Worm (Caenorhabditis elegans) whole organism, L1 larva: ENCODE measurements around the gene F44E2.9.
A peak's percentile ranks its signal among the peaks of the same experiment; 100 is the strongest.

ENCODE experiments used
- C16A3.4 ChIP-seq: fragments of 150-350 bp; optimal IDR thresholded peaks from 2 replicates; lab custom pipeline; 2014; ENCODE audit warnings: missing biosample characterization, missing genetic modification characterization
- F16B12.6 ChIP-seq: fragments of 150-350 bp; optimal IDR thresholded peaks from 2 replicates; lab custom pipeline; 2014; ENCODE audit warnings: missing biosample characterization, missing genetic modification characterization
- alr-1 ChIP-seq: fragments of 200-800 bp; sonication (Bioruptor generic); optimal IDR thresholded peaks from 2 replicates; lab custom pipeline; 2018; ENCODE audit warnings: borderline replicate concordance, mild to moderate bottlenecking, missing genetic modification characterization, missing compliant biosample characterization
- ama-1 ChIP-seq: fragments of 150-350 bp; optimal IDR thresholded peaks from 2 replicates; lab custom pipeline; 2014
- ceh-8 ChIP-seq: fragments of 200-800 bp; sonication (Bioruptor generic); optimal IDR thresholded peaks from 2 replicates; lab custom pipeline; 2018; ENCODE audit warnings: mild to moderate bottlenecking, missing genetic modification characterization, moderate library complexity, missing compliant biosample characterization
- ceh-82 ChIP-seq, 3 experiments: fragments of 150-350 bp in 1 of 3; sonication (generic microtip) in 2 of 3; optimal IDR thresholded peaks; 2 replicates each; lab custom pipeline; 2014 to 2017; ENCODE audit warnings: missing biosample characterization in 3 of 3, missing genetic modification characterization in 3 of 3
- ceh-90 ChIP-seq: sonication (generic microtip); optimal IDR thresholded peaks from 2 replicates; lab custom pipeline; 2016; ENCODE audit warnings: missing genetic modification characterization, missing compliant biosample characterization
- dpl-1 ChIP-seq, 3 experiments: fragments of 150-350 bp in 2 of 3; sonication (generic microtip) in 1 of 3; optimal IDR thresholded peaks; 2 replicates each; lab custom pipeline; 2014 to 2017; ENCODE audit warnings: missing biosample characterization in 3 of 3, missing genetic modification characterization in 3 of 3, missing genetic modification reagents in 3 of 3
- dsc-1 ChIP-seq: sonication (generic microtip); optimal IDR thresholded peaks from 2 replicates; lab custom pipeline; 2016; ENCODE audit warnings: mild to moderate bottlenecking, missing genetic modification characterization, missing compliant biosample characterization
- efl-1 ChIP-seq, 4 experiments: fragments of 150-350 bp; optimal IDR thresholded peaks in 3 of 4; peaks in 1 of 4; 1 replicate in 1 of 4; 2 replicates in 3 of 4; lab custom pipeline; 2014; ENCODE audit warnings: missing biosample characterization in 2 of 4, missing genetic modification characterization in 2 of 4, missing genetic modification reagents in 2 of 4
- egl-13 ChIP-seq: sonication (generic microtip); optimal IDR thresholded peaks from 2 replicates; lab custom pipeline; 2016; ENCODE audit warnings: missing genotype, missing genetic modification reagents, missing genetic modification characterization, missing compliant biosample characterization
- egl-27 ChIP-seq, 2 experiments: fragments of 150-350 bp in 1 of 2; sonication (generic microtip); optimal IDR thresholded peaks; 3 replicates each; lab custom pipeline; 2017 to 2018; ENCODE audit warnings: missing biosample characterization in 2 of 2, missing genetic modification characterization in 2 of 2, missing genetic modification reagents in 2 of 2
- elt-2 ChIP-seq: sonication (generic microtip); optimal IDR thresholded peaks from 2 replicates; lab custom pipeline; 2016; ENCODE audit warnings: missing genetic modification characterization, mild to moderate bottlenecking, inconsistent platforms, missing compliant biosample characterization, missing genetic modification reagents
- elt-3 ChIP-seq, 6 experiments: fragments of 150-350 bp in 1 of 6; sonication (generic microtip); optimal IDR thresholded peaks; 2 replicates each; lab custom pipeline; 2017 to 2018; ENCODE audit warnings: missing biosample characterization in 6 of 6, missing genetic modification characterization in 6 of 6, inconsistent platforms in 1 of 6
- ets-5 ChIP-seq: fragments of 200-800 bp; sonication (Bioruptor generic); IDR thresholded peaks from 2 replicates; pipeline ENCODE4 v1.3.6; 2022; ENCODE audit warnings: missing genetic modification characterization, missing compliant biosample characterization
- fkh-10 ChIP-seq: sonication (generic microtip); optimal IDR thresholded peaks from 2 replicates; lab custom pipeline; 2017; ENCODE audit warnings: missing biosample characterization, missing genetic modification reagents, missing genetic modification characterization
- grh-1 ChIP-seq: fragments of 200-800 bp; sonication (Bioruptor generic); IDR thresholded peaks from 2 replicates; pipeline ENCODE4 v1.3.6; 2022; ENCODE audit warnings: missing genetic modification reagents, missing genetic modification characterization, missing compliant biosample characterization
- hpl-2 ChIP-seq: fragments of 150-350 bp; optimal IDR thresholded peaks from 2 replicates; lab custom pipeline; 2014; ENCODE audit warnings: missing biosample characterization, missing genetic modification reagents, missing genetic modification characterization
- isw-1 ChIP-seq: fragments of 200-800 bp; sonication (Bioruptor generic); IDR thresholded peaks from 2 replicates; pipeline ENCODE4 v1.3.6; 2022; ENCODE audit warnings: missing genetic modification characterization, missing compliant biosample characterization
- lin-13 ChIP-seq: fragments of 150-350 bp; optimal IDR thresholded peaks from 2 replicates; lab custom pipeline; 2014; ENCODE audit warnings: missing biosample characterization, missing genetic modification reagents, missing genetic modification characterization
- lin-14 ChIP-seq: fragments of 200-800 bp; sonication (Bioruptor generic); optimal IDR thresholded peaks from 2 replicates; lab custom pipeline; 2018; ENCODE audit warnings: mild to moderate bottlenecking, missing genetic modification characterization, moderate library complexity, missing compliant biosample characterization
- lin-35 ChIP-seq, 2 experiments: fragments of 150-350 bp; optimal IDR thresholded peaks; 2 replicates each; lab custom pipeline; 2014; ENCODE audit warnings: missing biosample characterization in 2 of 2, missing genetic modification characterization in 2 of 2, missing genetic modification reagents in 2 of 2
- mab-9 ChIP-seq: fragments of 200-800 bp; sonication (Bioruptor generic); IDR thresholded peaks from 2 replicates; pipeline ENCODE4 v1.3.6; 2022; ENCODE audit warnings: missing genetic modification reagents, missing genetic modification characterization, missing compliant biosample characterization
- mef-2 ChIP-seq: fragments of 150-350 bp; optimal IDR thresholded peaks from 2 replicates; lab custom pipeline; 2014; ENCODE audit warnings: missing biosample characterization, missing genetic modification characterization
- mep-1 ChIP-seq: fragments of 150-350 bp; optimal IDR thresholded peaks from 2 replicates; lab custom pipeline; 2014; ENCODE audit warnings: missing biosample characterization, missing genetic modification characterization
- nhr-19 ChIP-seq: fragments of 200-800 bp; sonication (Bioruptor generic); conservative IDR thresholded peaks from 2 replicates; pipeline ENCODE4 v1.3.6; 2022; ENCODE audit warnings: missing genetic modification characterization, missing compliant biosample characterization
- nhr-47 ChIP-seq: sonication (generic microtip); optimal IDR thresholded peaks from 2 replicates; lab custom pipeline; 2016; ENCODE audit warnings: mild to moderate bottlenecking, missing genetic modification characterization, moderate library complexity, missing compliant biosample characterization
- nhr-85 ChIP-seq: sonication (generic microtip); peaks from one replicate; lab custom pipeline; 2016; ENCODE audit warnings: missing genetic modification characterization, inconsistent platforms, missing compliant biosample characterization
- nhr-90 ChIP-seq: sonication (generic microtip); optimal IDR thresholded peaks from 2 replicates; lab custom pipeline; 2016; ENCODE audit warnings: mild to moderate bottlenecking, missing genetic modification characterization, missing compliant biosample characterization; ENCODE audit not compliant: poor library complexity
- pag-3 ChIP-seq: sonication (generic microtip); optimal IDR thresholded peaks from 2 replicates; lab custom pipeline; 2017; ENCODE audit warnings: missing genetic modification characterization, mild to moderate bottlenecking, missing compliant biosample characterization, antibody characterized with exemption, borderline replicate concordance; ENCODE audit not compliant: insufficient read depth
- pax-3 ChIP-seq: fragments of 200-800 bp; sonication (Bioruptor generic); optimal IDR thresholded peaks from 2 replicates; lab custom pipeline; 2018; ENCODE audit warnings: mild to moderate bottlenecking, missing genetic modification characterization, moderate library complexity, missing compliant biosample characterization
- rnt-1 ChIP-seq: sonication (generic microtip); optimal IDR thresholded peaks from 2 replicates; lab custom pipeline; 2016; ENCODE audit warnings: mild to moderate bottlenecking, missing genetic modification characterization, moderate library complexity, missing compliant biosample characterization
- snpc-4 ChIP-seq: fragments of 150-350 bp; optimal IDR thresholded peaks from 2 replicates; lab custom pipeline; 2014; ENCODE audit warnings: missing biosample characterization, missing genetic modification characterization
- sox-4 ChIP-seq: sonication (generic microtip); optimal IDR thresholded peaks from 2 replicates; lab custom pipeline; 2016; ENCODE audit warnings: missing genetic modification characterization, missing compliant biosample characterization
- sptf-1 ChIP-seq: fragments of 150-350 bp; optimal IDR thresholded peaks from 2 replicates; lab custom pipeline; 2014; ENCODE audit warnings: missing biosample characterization, missing genetic modification characterization
- sup-37 ChIP-seq: fragments of 200-800 bp; sonication (Bioruptor generic); optimal IDR thresholded peaks from 2 replicates; lab custom pipeline; 2018; ENCODE audit warnings: mild to moderate bottlenecking, missing genetic modification characterization, missing compliant biosample characterization
- tbx-2 ChIP-seq: sonication (generic microtip); optimal IDR thresholded peaks from 2 replicates; lab custom pipeline; 2016; ENCODE audit warnings: missing genetic modification characterization, missing compliant biosample characterization
- tlp-1 ChIP-seq: fragments of 150-350 bp; optimal IDR thresholded peaks from 2 replicates; lab custom pipeline; 2014; ENCODE audit warnings: missing biosample characterization, missing genetic modification characterization
- ztf-4 ChIP-seq: fragments of 150-350 bp; optimal IDR thresholded peaks from 2 replicates; lab custom pipeline; 2014; ENCODE audit warnings: missing biosample characterization, missing genetic modification characterization

Gene F44E2.9

ce11 chrIII:8866983-8867842, 16.9 kb upstream of the F44E2.9 start (continued):
- TF ChIP-seq F16B12.6 (tag; lab: Kevin White, UChicago) (no peak), mep-1 (tag; lab: Kevin White, UChicago) (peak; percentile 33), hpl-2 (no peak), lin-35 (GFP tag; optimal IDR thresholded peaks at IDR 0.05; lab: Kevin White, UChicago) (peak in 1 of 2 experiments; percentile 61), nhr-47 (tag; lab: Kevin White, UChicago) (no peak), lin-14 (GFP tag; lab: Kevin White, UChicago) (peak; percentile 49), pag-3 (tag; lab: Kevin White, UChicago) (no peak), ztf-4 (tag; lab: Kevin White, UChicago) (no peak), egl-27 (tag; optimal IDR thresholded peaks at IDR 0.05; lab: Kevin White, UChicago) (no peak), mab-9 (GFP tag; lab: Robert Waterston, UW) (no peak), C16A3.4 (tag; lab: Kevin White, UChicago) (peak; percentile 4), sup-37 (GFP tag; lab: Kevin White, UChicago) (no peak), tbx-2 (tag; lab: Kevin White, UChicago) (no peak), nhr-85 (peak; percentile 81), isw-1 (GFP tag; lab: Robert Waterston, UW) (no peak), sptf-1 (tag; lab: Kevin White, UChicago) (no peak), dpl-1 (GFP tag; optimal IDR thresholded peaks at IDR 0.05; lab: Kevin White, UChicago) (no peak), egl-13 (tag; lab: Kevin White, UChicago) (no peak), pax-3 (tag; lab: Kevin White, UChicago) (no peak), ets-5 (GFP tag; lab: Robert Waterston, UW) (no peak), sox-4 (tag; lab: Kevin White, UChicago) (no peak), grh-1 (GFP tag; lab: Robert Waterston, UW) (no peak), alr-1 (no peak), snpc-4 (tag; lab: Kevin White, UChicago) (no peak), ceh-90 (tag; lab: Kevin White, UChicago) (no peak), rnt-1 (tag; lab: Kevin White, UChicago) (peak; percentile 44), elt-3 (tag; optimal IDR thresholded peaks at IDR 0.05; lab: Kevin White, UChicago) (peak in 1 of 6 experiments; percentile 75), nhr-19 (GFP tag; lab: Robert Waterston, UW) (no peak), lin-13 (GFP tag; lab: Kevin White, UChicago) (no peak), ama-1 (peak; percentile 80), fkh-10 (no peak), elt-2 (tag; lab: Kevin White, UChicago) (no peak)

- TF ChIP-seq efl-1 (optimal IDR thresholded peaks at IDR 0.05; lab: Kevin White, UChicago), result no peak
- peak in 1 of 2 experiments; percentile 63 for TF ChIP-seq efl-1 (GFP tag; optimal IDR thresholded peaks at IDR 0.05 in 1 of 2; lab: Kevin White, UChicago)
- TF ChIP-seq mef-2 (tag; lab: Kevin White, UChicago), result no peak
- TF ChIP-seq dsc-1 (tag; lab: Kevin White, UChicago), result no peak
- TF ChIP-seq tlp-1 (tag; lab: Kevin White, UChicago), result no peak
- no peak for TF ChIP-seq ceh-82 (tag; optimal IDR thresholded peaks at IDR 0.05; lab: Kevin White, UChicago)
- no peak for TF ChIP-seq nhr-90 (tag; lab: Kevin White, UChicago)
- TF ChIP-seq ceh-8 (GFP tag; lab: Kevin White, UChicago), result no peak
Measured at ce11 chrIII:8866038-8866437, 15.7 kb upstream of the F44E2.9 start.
